Fruit fly (Drosophila melanogaster): ENCODE data around the gene crp.
A peak's percentile ranks its signal among the peaks of the same experiment; 100 is the strongest.

The crp gene

DNA sequence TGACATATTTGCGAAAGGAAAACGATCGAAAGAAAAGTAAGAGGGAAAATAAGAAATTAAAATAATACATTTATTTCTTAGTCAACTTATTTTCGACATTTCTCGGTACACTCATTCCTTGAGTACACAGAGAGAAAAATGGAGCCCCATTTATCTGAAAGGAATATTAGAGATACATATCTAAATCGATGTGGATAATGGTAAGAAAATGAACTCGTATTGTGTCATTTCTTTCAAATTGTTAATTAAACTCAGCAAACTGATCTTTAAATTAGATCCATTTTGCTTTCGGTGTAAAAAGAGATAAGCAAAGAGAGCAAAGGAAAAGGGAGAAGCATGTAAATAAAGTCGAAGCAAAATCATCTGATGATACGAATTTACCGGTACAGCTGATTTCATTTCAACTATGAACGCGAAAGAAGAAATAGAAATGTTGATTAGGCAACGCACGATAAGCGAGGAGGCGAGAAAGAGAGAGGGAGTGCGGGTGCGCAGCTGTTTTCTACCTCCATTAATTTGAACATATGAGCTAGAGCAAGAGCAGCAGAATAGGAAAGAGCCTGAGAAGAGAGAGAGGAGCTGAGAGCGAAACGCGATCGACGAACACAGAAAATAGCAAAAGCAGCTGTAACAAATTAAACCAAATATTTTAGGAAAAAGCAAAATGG lies 1.7 kb downstream of the crp start (continued):
- TF ChIP-seq pros (GFP tag; optimal IDR thresholded peaks at IDR 0.05) (no peak), Eip74EF (GFP tag; optimal IDR thresholded peaks at IDR 0.05) (peak in 1 of 2 experiments; percentile 77), Xrp1 (GFP tag; IDR thresholded peaks at IDR 0.05) (no peak), wdn (GFP tag; IDR thresholded peaks at IDR 0.05) (no peak), al (GFP tag; IDR thresholded peaks at IDR 0.05) (no peak), CG15696 (tag; optimal IDR thresholded peaks at IDR 0.05) (peak; percentile 80), CG34422 (GFP tag; IDR thresholded peaks at IDR 0.05) (no peak), CG17802 (tag; optimal IDR thresholded peaks at IDR 0.05) (peak; percentile 76), slou (GFP tag; optimal IDR thresholded peaks at IDR 0.05) (peak; percentile 81), CG18476 (GFP tag; optimal IDR thresholded peaks at IDR 0.05) (peak; percentile 84), dati (GFP tag; IDR thresholded peaks at IDR 0.05) (no peak), mam (GFP tag; optimal IDR thresholded peaks at IDR 0.05) (peak; percentile 91), nerfin-2 (GFP tag; IDR thresholded peaks at IDR 0.05; ENCODE audit: partially characterized antibody) (no peak), D (optimal IDR thresholded peaks at IDR 0.05) (no peak), D (GFP tag; optimal IDR thresholded peaks at IDR 0.05) (peak; percentile 81), CG18764 (GFP tag; optimal IDR thresholded peaks at IDR 0.05) (peak; percentile 83), CG6254 (GFP tag; optimal IDR thresholded peaks at IDR 0.05) (peak; percentile 80), ac (GFP tag; optimal IDR thresholded peaks at IDR 0.05) (peak; percentile 5), odd (GFP tag; optimal IDR thresholded peaks at IDR 0.05) (peak; percentile 24), gt (GFP tag; IDR thresholded peaks at IDR 0.05) (no peak), CG17361 (GFP tag; IDR thresholded peaks at IDR 0.05) (no peak), pb (GFP tag; optimal IDR thresholded peaks at IDR 0.05) (peak; percentile 70), toy (GFP tag; IDR thresholded peaks at IDR 0.05) (no peak), CG4730 (GFP tag; IDR thresholded peaks at IDR 0.05) (no peak), CG6272 (GFP tag; IDR thresholded peaks at IDR 0.05) (peak; percentile 60), jumu (GFP tag; optimal IDR thresholded peaks at IDR 0.05) (peak; percentile 72), pita (GFP tag; optimal IDR thresholded peaks at IDR 0.05) (no peak), GATAe (GFP tag; conservative IDR thresholded peaks at IDR 0.05) (no peak), H2.0 (GFP tag; IDR thresholded peaks at IDR 0.05) (no peak), z (GFP tag; IDR thresholded peaks at IDR 0.05) (no peak), CG17186 (GFP tag; optimal IDR thresholded peaks at IDR 0.05) (peak; percentile 47), Sox102F (GFP tag; optimal IDR thresholded peaks at IDR 0.05) (peak; percentile 94), sc (optimal IDR thresholded peaks at IDR 0.05) (no peak), sc (GFP tag; optimal IDR thresholded peaks at IDR 0.05) (peak; percentile 66), CG9437 (GFP tag; optimal IDR thresholded peaks at IDR 0.05) (peak; percentile 56), inv (GFP tag; IDR thresholded peaks at IDR 0.05; ENCODE audit: partially characterized antibody) (no peak), ci (GFP tag; IDR thresholded peaks at IDR 0.05) (no peak), CG17385 (GFP tag; optimal IDR thresholded peaks at IDR 0.05) (peak; percentile 79), CG1024 (GFP tag; IDR thresholded peaks at IDR 0.05) (no peak), CG2120 (GFP tag; optimal IDR thresholded peaks at IDR 0.05) (peak; percentile 88), br (optimal IDR thresholded peaks at IDR 0.05) (no peak), Poxn (GFP tag; IDR thresholded peaks at IDR 0.05) (no peak), Gsc (GFP tag; IDR thresholded peaks at IDR 0.05) (no peak), Doc2 (GFP tag; IDR thresholded peaks at IDR 0.05) (no peak), CG12391 (tag; optimal IDR thresholded peaks at IDR 0.05) (peak; percentile 90), CG32772 (GFP tag; IDR thresholded peaks at IDR 0.05) (no peak), CG11247 (GFP tag; IDR thresholded peaks at IDR 0.05) (no peak), Lhr (GFP tag; optimal IDR thresholded peaks at IDR 0.05) (peak; percentile 62), CG13287 (GFP tag; IDR thresholded peaks at IDR 0.05; ENCODE audit: partially characterized antibody) (no peak), pum (GFP tag; optimal IDR thresholded peaks at IDR 0.05) (peak; percentile 79), Meics (GFP tag; optimal IDR thresholded peaks at IDR 0.05) (peak; percentile 84), psq (GFP tag; optimal IDR thresholded peaks at IDR 0.05) (peak; percentile 48)

All from whole organism, embryonic.